Fruit fly (Drosophila melanogaster) whole organism, pupa: ENCODE measurements around the gene Jarid2.

Source experiments
- CG10348 ChIP-seq: fragments of 200-800 bp; sonication (Bioruptor generic); IDR thresholded peaks from 2 replicates; pipeline ENCODE4 v1.3.6; 2022; ENCODE audit warnings: missing biosample characterization, missing genetic modification characterization
- CG12605 ChIP-seq: fragments of 200-800 bp; sonication (Bioruptor generic); IDR thresholded peaks from 2 replicates; pipeline ENCODE4 v1.3.6; 2022; ENCODE audit warnings: missing biosample characterization, missing genetic modification characterization
- CG13204 ChIP-seq: fragments of 200-800 bp; sonication (Bioruptor generic); optimal IDR thresholded peaks from 2 replicates; lab custom pipeline; 2018; ENCODE audit warnings: missing biosample characterization, mild to moderate bottlenecking, missing genetic modification characterization, moderate library complexity
- CG14655 ChIP-seq: fragments of 200-800 bp; sonication (Bioruptor generic); optimal IDR thresholded peaks from 3 replicates; lab custom pipeline; 2017; ENCODE audit warnings: mild to moderate bottlenecking, missing biosample characterization, missing genetic modification reagents, missing genetic modification characterization
- CG15710 ChIP-seq: fragments of 200-800 bp; sonication (Bioruptor generic); optimal IDR thresholded peaks from 2 replicates; lab custom pipeline; 2018; ENCODE audit warnings: missing biosample characterization, mild to moderate bottlenecking, missing genetic modification characterization, moderate library complexity
- CG17806 ChIP-seq: fragments of 200-800 bp; sonication (Bioruptor generic); optimal IDR thresholded peaks from 2 replicates; lab custom pipeline; 2018; ENCODE audit warnings: missing biosample characterization, mild to moderate bottlenecking, missing genetic modification characterization, moderate library complexity
- CG32121 ChIP-seq: fragments of 200-800 bp; sonication (Bioruptor generic); IDR thresholded peaks from 2 replicates; pipeline ENCODE4 v1.3.6; 2022; ENCODE audit warnings: missing biosample characterization, missing genetic modification characterization
- CG34367 ChIP-seq: fragments of 200-800 bp; sonication (Bioruptor generic); optimal IDR thresholded peaks from 2 replicates; lab custom pipeline; 2018; ENCODE audit warnings: missing biosample characterization, mild to moderate bottlenecking, missing genetic modification characterization
- CG4496 ChIP-seq: fragments of 200-800 bp; sonication (Bioruptor generic); IDR thresholded peaks from 3 replicates; pipeline ENCODE4 v1.3.6; 2022; ENCODE audit warnings: missing biosample characterization, missing genetic modification characterization
- CG8159 ChIP-seq: fragments of 200-800 bp; sonication (Bioruptor generic); optimal IDR thresholded peaks from 3 replicates; lab custom pipeline; 2018; ENCODE audit warnings: missing biosample characterization, mild to moderate bottlenecking, missing genetic modification characterization, moderate library complexity
- CG8301 ChIP-seq: fragments of 200-800 bp; sonication (Bioruptor generic); optimal IDR thresholded peaks from 2 replicates; lab custom pipeline; 2018; ENCODE audit warnings: missing biosample characterization, mild to moderate bottlenecking, missing genetic modification characterization
- CG9948 ChIP-seq: fragments of 200-800 bp; sonication (Bioruptor generic); optimal IDR thresholded peaks from 2 replicates; lab custom pipeline; 2018; ENCODE audit warnings: missing biosample characterization, mild to moderate bottlenecking, missing genetic modification characterization, moderate library complexity
- D1 ChIP-seq: fragments of 200-800 bp; sonication (Bioruptor generic); optimal IDR thresholded peaks from 2 replicates; lab custom pipeline; 2018; ENCODE audit warnings: missing biosample characterization, mild to moderate bottlenecking, missing genetic modification characterization, moderate library complexity
- EcR ChIP-seq: fragments of 200-800 bp; sonication (Bioruptor generic); optimal IDR thresholded peaks from 3 replicates; lab custom pipeline; 2019; ENCODE audit warnings: missing biosample characterization, missing genetic modification characterization, mild to moderate bottlenecking, moderate library complexity, missing genetic modification reagents
- Ets98B ChIP-seq: fragments of 200-800 bp; sonication (Bioruptor generic); IDR thresholded peaks from 2 replicates; pipeline ENCODE4 v1.3.6; 2022; ENCODE audit warnings: missing biosample characterization, missing genetic modification characterization
- Pif1A ChIP-seq: fragments of 200-800 bp; sonication (Bioruptor generic); optimal IDR thresholded peaks from 3 replicates; lab custom pipeline; 2016; ENCODE audit warnings: missing biosample characterization, missing genetic modification characterization
- Pif1B ChIP-seq: fragments of 200-800 bp; sonication (Bioruptor generic); optimal IDR thresholded peaks from 3 replicates; lab custom pipeline; 2016; ENCODE audit warnings: missing biosample characterization, missing genetic modification characterization
- Snoo ChIP-seq: fragments of 200-800 bp; sonication (Bioruptor generic); optimal IDR thresholded peaks from 3 replicates; lab custom pipeline; 2017; ENCODE audit warnings: missing biosample characterization, mild to moderate bottlenecking, missing genetic modification characterization, inconsistent platforms
- fd96Ca ChIP-seq: fragments of 200-800 bp; sonication (Bioruptor generic); IDR thresholded peaks from 3 replicates; pipeline ENCODE4 v1.3.6; 2022; ENCODE audit warnings: missing biosample characterization, missing genetic modification characterization
- gl ChIP-seq: fragments of 200-800 bp; sonication (Bioruptor generic); optimal IDR thresholded peaks from 2 replicates; lab custom pipeline; 2018; ENCODE audit warnings: missing biosample characterization, mild to moderate bottlenecking, missing genetic modification characterization
- rn ChIP-seq: fragments of 200-800 bp; sonication (Bioruptor generic); IDR thresholded peaks from 2 replicates; pipeline ENCODE4 v1.3.6; 2022; ENCODE audit warnings: missing biosample characterization, missing genetic modification characterization

The Jarid2 gene

dm6 chr3L:9503552-9504317 is 26.9 kb downstream of the Jarid2 start:
- TF ChIP-seq CG12605 (GFP tag; lab: Robert Waterston, UW) (no peak), CG34367 (tag; lab: Kevin White, UChicago) (no peak), rn (GFP tag; lab: Robert Waterston, UW) (no peak), CG8301 (tag; lab: Kevin White, UChicago) (peak; percentile 31), CG9948 (tag; lab: Kevin White, UChicago) (peak; percentile 38), CG17806 (peak; percentile 39), CG4496 (GFP tag; lab: Robert Waterston, UW) (0 out of 3 replicates have a peak, but pooled peaks have one; percentile 9), gl (tag; lab: Kevin White, UChicago) (no peak), Pif1B (peak; percentile 8), CG10348 (GFP tag; lab: Robert Waterston, UW) (no peak), CG32121 (0 out of 2 replicates have a peak, but pooled peaks have one; percentile 21), CG13204 (no peak), CG15710 (tag; lab: Kevin White, UChicago) (no peak), fd96Ca (no peak; the same call in 2 of the 3 replicates), Snoo (tag; lab: Kevin White, UChicago) (no peak), Ets98B (GFP tag; lab: Robert Waterston, UW) (no peak), EcR (GFP tag; lab: Kevin White, UChicago) (no peak), D1 (no peak), CG14655 (GFP tag; lab: Kevin White, UChicago) (no peak), Pif1A (GFP tag; lab: Kevin White, UChicago) (peak; percentile 7), CG8159 (tag; lab: Kevin White, UChicago) (no peak)

- TF ChIP-seq CG8301 (tag; lab: Kevin White, UChicago) (no peak), fd96Ca (no peak), Pif1B (no peak)
- TF ChIP-seq, all 21 proteins: peak for 0
Measured at dm6 chr3L:9504530-9504929, 27.7 kb downstream of the Jarid2 start.

- peak; percentile 19; the same call in 1 of the 2 replicates for TF ChIP-seq Ets98B (GFP tag; lab: Robert Waterston, UW)
- TF ChIP-seq CG13204: no peak
- no peak for TF ChIP-seq CG12605 (GFP tag; lab: Robert Waterston, UW)
- no peak for TF ChIP-seq fd96Ca
- peak; percentile 1 for TF ChIP-seq Pif1B
- TF ChIP-seq CG10348 (GFP tag; lab: Robert Waterston, UW): no peak
- TF ChIP-seq EcR (GFP tag; lab: Kevin White, UChicago): peak; percentile 58
- TF ChIP-seq CG15710 (tag; lab: Kevin White, UChicago): peak; percentile 45
- peak; percentile 12; the same call in 1 of the 2 replicates for TF ChIP-seq CG32121
- peak; percentile 56; the same call in 1 of the 3 replicates for TF ChIP-seq CG4496 (GFP tag; lab: Robert Waterston, UW)
- no peak for TF ChIP-seq rn (GFP tag; lab: Robert Waterston, UW)
- TF ChIP-seq CG17806: peak; percentile 12
- no peak for TF ChIP-seq Pif1A (GFP tag; lab: Kevin White, UChicago)
- TF ChIP-seq CG14655 (GFP tag; lab: Kevin White, UChicago): peak; percentile 44
- no peak for TF ChIP-seq gl (tag; lab: Kevin White, UChicago)
- peak; percentile 55 for TF ChIP-seq CG9948 (tag; lab: Kevin White, UChicago)
- TF ChIP-seq D1: peak; percentile 80
- TF ChIP-seq CG8301 (tag; lab: Kevin White, UChicago): no peak
- peak; percentile 46 for TF ChIP-seq Snoo (tag; lab: Kevin White, UChicago)
- no peak for TF ChIP-seq CG34367 (tag; lab: Kevin White, UChicago)
- peak; percentile 76 for TF ChIP-seq CG8159 (tag; lab: Kevin White, UChicago)
Measured at dm6 chr3L:9505007-9505712, 28.3 kb downstream of the Jarid2 start, which contains the start of gene path. Gene path (minus strand): TSS chr3L:9505328.

dm6 chr3L:9505713-9506062 is 28.9 kb downstream of the Jarid2 start:
- TF ChIP-seq CG14655 (GFP tag; lab: Kevin White, UChicago): no peak
- peak; percentile 92 for TF ChIP-seq EcR (GFP tag; lab: Kevin White, UChicago)

dm6 chr3L:9506421-9506820 is 29.6 kb downstream of the Jarid2 start:
- TF ChIP-seq CG17806 (no peak), CG12605 (GFP tag; lab: Robert Waterston, UW) (no peak), CG13204 (no peak), CG34367 (tag; lab: Kevin White, UChicago) (no peak), CG15710 (tag; lab: Kevin White, UChicago) (no peak), CG8159 (tag; lab: Kevin White, UChicago) (no peak), CG9948 (tag; lab: Kevin White, UChicago) (no peak), CG8301 (tag; lab: Kevin White, UChicago) (no peak), rn (GFP tag; lab: Robert Waterston, UW) (no peak), Pif1B (no peak), EcR (GFP tag; lab: Kevin White, UChicago) (no peak), gl (tag; lab: Kevin White, UChicago) (no peak), CG10348 (GFP tag; lab: Robert Waterston, UW) (no peak), CG14655 (GFP tag; lab: Kevin White, UChicago) (no peak), Pif1A (GFP tag; lab: Kevin White, UChicago) (no peak), Ets98B (GFP tag; lab: Robert Waterston, UW) (no peak), fd96Ca (no peak), CG32121 (no peak)
